Worm (Caenorhabditis elegans) whole organism, early embryonic: Measurements from ENCODE around the gene fat-2.

Experiments used
- B0310.2 ChIP-seq: sonication (generic microtip); optimal IDR thresholded peaks from 2 replicates; lab custom pipeline; 2016; ENCODE audit warnings: mild to moderate bottlenecking, missing genetic modification characterization, missing compliant biosample characterization
- F13C5.2 ChIP-seq: sonication (generic microtip); optimal IDR thresholded peaks from 2 replicates; lab custom pipeline; 2017; ENCODE audit warnings: mild to moderate bottlenecking, missing genetic modification characterization, inconsistent platforms, missing compliant biosample characterization
- aly-1 ChIP-seq: sonication (generic microtip); optimal IDR thresholded peaks from 2 replicates; lab custom pipeline; 2016; ENCODE audit warnings: missing genetic modification characterization, missing compliant biosample characterization
- ama-1 ChIP-seq: fragments of 150-350 bp; optimal IDR thresholded peaks from 2 replicates; lab custom pipeline; 2014
- ceh-13 ChIP-seq: fragments of 200-800 bp; sonication (Bioruptor generic); optimal IDR thresholded peaks from 2 replicates; lab custom pipeline; 2018; ENCODE audit warnings: mild to moderate bottlenecking, missing genetic modification characterization, missing compliant biosample characterization
- ceh-36 ChIP-seq: sonication (generic microtip); optimal IDR thresholded peaks from 2 replicates; lab custom pipeline; 2016; ENCODE audit warnings: missing genetic modification characterization, inconsistent platforms, missing compliant biosample characterization
- ets-7 ChIP-seq: sonication (generic microtip); optimal IDR thresholded peaks from 2 replicates; lab custom pipeline; 2016; ENCODE audit warnings: missing genotype, missing genetic modification characterization, missing compliant biosample characterization
- flt-1 ChIP-seq: fragments of 200-800 bp; sonication (Bioruptor generic); IDR thresholded peaks from 2 replicates; pipeline ENCODE4 v1.3.6; 2022; ENCODE audit warnings: missing genetic modification characterization, missing compliant biosample characterization
- hmbx-1 ChIP-seq: sonication (generic microtip); optimal IDR thresholded peaks from 2 replicates; lab custom pipeline; 2016; ENCODE audit warnings: mild to moderate bottlenecking, missing genetic modification characterization, missing compliant biosample characterization
- hmg-4 ChIP-seq: fragments of 200-800 bp; sonication (Bioruptor generic); optimal IDR thresholded peaks from 2 replicates; lab custom pipeline; 2018; ENCODE audit warnings: mild to moderate bottlenecking, missing genetic modification characterization, missing compliant biosample characterization
- hnd-1 ChIP-seq: sonication (generic microtip); optimal IDR thresholded peaks from 2 replicates; lab custom pipeline; 2016; ENCODE audit warnings: missing genetic modification characterization, missing compliant biosample characterization
- pes-1 ChIP-seq: fragments of 200-800 bp; sonication (Bioruptor generic); IDR thresholded peaks from 2 replicates; pipeline ENCODE4 v1.3.6; 2022; ENCODE audit warnings: missing genetic modification reagents, missing genetic modification characterization, missing compliant biosample characterization
- scrt-1 ChIP-seq: fragments of 200-800 bp; sonication (Bioruptor generic); IDR thresholded peaks from 2 replicates; pipeline ENCODE4 v1.3.6; 2022; ENCODE audit warnings: missing genetic modification characterization, missing compliant biosample characterization
- sea-1 ChIP-seq: fragments of 200-800 bp; sonication (Bioruptor generic); conservative IDR thresholded peaks from 2 replicates; pipeline ENCODE4 v1.3.6; 2022; ENCODE audit warnings: missing genetic modification characterization, missing compliant biosample characterization
- tbx-11 ChIP-seq: fragments of 200-800 bp; sonication (Bioruptor generic); IDR thresholded peaks from 2 replicates; pipeline ENCODE4 v1.3.6; 2022; ENCODE audit warnings: missing genetic modification characterization, missing compliant biosample characterization
- tbx-37 ChIP-seq: fragments of 200-800 bp; sonication (Bioruptor generic); conservative IDR thresholded peaks from 2 replicates; pipeline ENCODE4 v1.3.6; 2022; ENCODE audit warnings: missing genetic modification reagents, missing genetic modification characterization, missing compliant biosample characterization
- tra-4 ChIP-seq: sonication (generic microtip); optimal IDR thresholded peaks from 2 replicates; lab custom pipeline; 2017; ENCODE audit warnings: missing genetic modification characterization, missing compliant biosample characterization

The fat-2 gene

DNA sequence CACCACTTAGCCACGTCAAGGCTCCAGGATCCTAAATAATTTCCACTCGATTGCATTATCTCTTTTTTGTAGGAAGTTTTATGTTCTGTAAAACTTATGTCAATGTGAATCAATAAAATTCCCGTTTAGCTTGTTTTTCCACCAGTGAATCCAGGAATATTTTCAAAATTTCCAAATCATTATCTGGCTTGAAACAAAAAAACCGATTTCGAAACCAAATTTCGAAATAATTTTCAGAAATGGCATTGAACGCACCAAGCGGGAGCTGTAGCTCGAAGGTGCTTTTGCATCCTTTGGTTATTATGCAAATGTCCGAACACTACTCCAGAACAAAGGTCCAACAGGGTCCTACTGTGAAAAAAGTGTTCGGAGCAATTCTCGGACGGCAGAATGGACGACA lies 23.1 kb upstream of the fat-2 start, which contains the start of gene csn-6:
csn-6 (plus strand) TSS at position 234 of the 400 bp plus-strand sequence.
- no peak for TF ChIP-seq sea-1
- TF ChIP-seq ets-7, result no peak
- TF ChIP-seq aly-1 (tag; lab: Kevin White, UChicago), result no peak
- no peak for TF ChIP-seq tbx-37 (GFP tag; lab: Robert Waterston, UW)
- no peak for TF ChIP-seq flt-1
- TF ChIP-seq hnd-1 (tag; lab: Kevin White, UChicago), result no peak
- TF ChIP-seq tra-4 (tag; lab: Kevin White, UChicago), result no peak
- no peak for TF ChIP-seq ceh-36 (tag; lab: Kevin White, UChicago)
- TF ChIP-seq B0310.2 (tag; lab: Kevin White, UChicago), result no peak

DNA sequence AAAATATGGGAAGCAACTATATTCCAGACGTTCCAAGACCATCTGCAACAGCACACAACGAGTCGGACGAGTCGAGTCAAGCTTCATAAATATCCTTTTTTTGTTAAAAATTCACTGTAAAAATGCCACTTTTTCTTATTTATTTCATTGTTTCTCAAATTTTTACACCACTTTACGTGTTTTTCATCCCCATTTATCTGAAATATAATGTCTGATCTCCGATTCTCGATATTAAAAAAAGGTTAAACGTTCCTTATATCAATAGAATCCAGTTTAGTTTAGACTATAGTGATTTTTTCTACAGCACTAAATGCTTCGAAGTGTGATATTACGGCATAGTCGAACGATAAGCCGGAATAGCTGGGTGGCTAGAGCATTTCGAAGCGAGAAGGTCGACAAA lies 20.2 kb upstream of the fat-2 start, which contains the start of gene Y67H2A.7:
Y67H2A.7 (plus strand) TSS at position 301 of the 400 bp plus-strand sequence.
- no peak for TF ChIP-seq hnd-1 (tag; lab: Kevin White, UChicago)
- no peak for TF ChIP-seq flt-1

ce11 chrIV:13304786-13305185 lies 18.9 kb upstream of the fat-2 start:
- TF ChIP-seq hnd-1 (tag; lab: Kevin White, UChicago), result no peak
- TF ChIP-seq pes-1, result no peak
- no peak for TF ChIP-seq ceh-13 (GFP tag; lab: Kevin White, UChicago)
- TF ChIP-seq tbx-37 (GFP tag; lab: Robert Waterston, UW), result no peak
- no peak for TF ChIP-seq ets-7
- TF ChIP-seq aly-1 (tag; lab: Kevin White, UChicago), result no peak
- no peak for TF ChIP-seq tra-4 (tag; lab: Kevin White, UChicago)
- no peak for TF ChIP-seq hmbx-1 (tag; lab: Kevin White, UChicago)
- no peak for TF ChIP-seq B0310.2 (tag; lab: Kevin White, UChicago)
- TF ChIP-seq ceh-36 (tag; lab: Kevin White, UChicago), result no peak

DNA sequence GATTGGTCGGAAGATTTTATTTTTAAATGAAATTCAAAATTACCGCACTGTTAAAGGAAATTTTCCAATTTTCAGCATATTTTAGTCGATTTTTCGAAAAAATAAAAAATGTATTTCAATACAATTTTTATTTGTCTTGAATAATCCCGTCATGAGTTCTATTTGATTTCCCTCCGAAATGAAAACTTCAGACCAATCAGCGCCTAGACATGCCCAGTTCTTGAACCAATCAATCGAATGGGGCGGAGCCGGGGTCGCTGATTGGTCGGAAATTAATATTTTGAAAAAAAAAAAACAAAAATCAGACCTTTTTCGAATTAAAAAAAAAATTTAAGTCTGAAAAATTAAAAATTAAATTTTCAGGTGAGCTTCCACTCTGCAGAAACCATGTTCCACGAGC lies 14.0 kb upstream of the fat-2 start:
- no peak for TF ChIP-seq scrt-1 (GFP tag; lab: Robert Waterston, UW)
- TF ChIP-seq tbx-11 (GFP tag; lab: Robert Waterston, UW), result no peak
- TF ChIP-seq ceh-13 (GFP tag; lab: Kevin White, UChicago), result no peak
- TF ChIP-seq F13C5.2 (tag; lab: Kevin White, UChicago), result no peak
- TF ChIP-seq hmbx-1 (tag; lab: Kevin White, UChicago), result no peak
- no peak for TF ChIP-seq ama-1 (lab: Kevin White, UChicago)
- TF ChIP-seq hnd-1 (tag; lab: Kevin White, UChicago), result no peak
- TF ChIP-seq B0310.2 (tag; lab: Kevin White, UChicago), result no peak
- TF ChIP-seq ceh-36 (tag; lab: Kevin White, UChicago), result no peak
- TF ChIP-seq pes-1, result no peak
- TF ChIP-seq hmg-4 (GFP tag; lab: Kevin White, UChicago), result no peak
- no peak for TF ChIP-seq aly-1 (tag; lab: Kevin White, UChicago)
- no peak for TF ChIP-seq sea-1
- no peak for TF ChIP-seq tra-4 (tag; lab: Kevin White, UChicago)
- no peak for TF ChIP-seq tbx-37 (GFP tag; lab: Robert Waterston, UW)
- TF ChIP-seq ets-7, result no peak
- TF ChIP-seq flt-1, result no peak

DNA sequence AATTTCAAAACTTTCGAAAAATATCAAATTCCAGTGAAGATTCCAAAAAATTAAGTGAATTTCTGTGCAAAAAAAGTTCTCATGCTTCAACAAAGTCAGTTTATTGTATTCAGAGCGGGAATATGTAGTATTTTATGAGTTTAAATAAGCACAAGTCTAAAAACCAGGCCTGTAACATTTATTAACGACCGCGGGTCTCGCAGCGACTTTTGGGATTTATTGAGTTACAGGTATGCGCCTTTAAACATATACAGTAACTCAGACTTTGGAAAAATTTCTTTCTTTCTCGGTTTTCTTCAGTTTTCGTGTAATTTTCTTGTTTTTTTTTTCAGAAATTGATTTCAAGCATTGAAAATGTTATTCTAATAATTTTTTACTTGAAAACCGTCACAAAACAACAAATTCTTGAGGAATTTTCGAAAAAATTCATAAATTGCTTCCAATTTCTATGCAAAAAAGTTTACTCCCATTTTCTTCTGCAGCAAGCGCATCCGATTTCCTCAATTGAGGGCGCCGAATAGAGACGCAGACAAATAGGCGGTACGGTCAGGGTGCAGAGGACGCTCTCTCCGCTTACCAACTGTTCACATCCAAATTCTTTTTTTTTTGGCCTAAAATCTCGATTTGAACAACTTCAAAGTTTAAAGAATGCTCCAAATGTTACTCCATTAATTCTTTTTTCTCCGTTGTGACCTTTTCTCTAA lies 12.2 kb upstream of the fat-2 start:
- TF ChIP-seq ets-7, result no peak
- TF ChIP-seq hnd-1 (tag; lab: Kevin White, UChicago), result no peak
- no peak for TF ChIP-seq B0310.2 (tag; lab: Kevin White, UChicago)
- no peak for TF ChIP-seq scrt-1 (GFP tag; lab: Robert Waterston, UW)
- TF ChIP-seq F13C5.2 (tag; lab: Kevin White, UChicago), result no peak
- TF ChIP-seq sea-1, result no peak
- no peak for TF ChIP-seq hmbx-1 (tag; lab: Kevin White, UChicago)
- TF ChIP-seq ceh-36 (tag; lab: Kevin White, UChicago), result no peak
- no peak for TF ChIP-seq ama-1 (lab: Kevin White, UChicago)
- TF ChIP-seq hmg-4 (GFP tag; lab: Kevin White, UChicago), result no peak
- no peak for TF ChIP-seq pes-1
- TF ChIP-seq aly-1 (tag; lab: Kevin White, UChicago), result no peak
- no peak for TF ChIP-seq tra-4 (tag; lab: Kevin White, UChicago)
- no peak for TF ChIP-seq tbx-11 (GFP tag; lab: Robert Waterston, UW)
- no peak for TF ChIP-seq tbx-37 (GFP tag; lab: Robert Waterston, UW)
- no peak for TF ChIP-seq flt-1
- no peak for TF ChIP-seq ceh-13 (GFP tag; lab: Kevin White, UChicago)

DNA sequence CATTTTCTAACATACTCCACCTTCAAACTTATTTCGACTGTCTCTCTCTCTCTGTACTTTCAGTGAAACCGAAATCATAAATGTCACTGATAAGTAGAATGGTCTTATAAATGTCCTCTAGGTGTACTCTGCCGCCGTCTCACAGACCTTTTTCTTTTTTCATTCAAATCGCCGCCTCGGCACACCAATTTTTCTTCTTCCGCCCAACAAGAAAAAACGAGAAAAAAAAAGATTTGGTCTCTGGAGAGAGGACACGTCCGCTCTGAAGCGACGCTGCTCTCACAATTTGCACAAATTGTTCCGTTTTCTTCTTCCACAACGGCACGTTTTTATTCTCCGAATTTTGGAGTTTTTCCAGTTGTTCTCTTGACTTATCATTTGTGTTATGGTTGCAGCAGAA lies 10.5 kb upstream of the fat-2 start:
- TF ChIP-seq ama-1 (lab: Kevin White, UChicago), result no peak

DNA sequence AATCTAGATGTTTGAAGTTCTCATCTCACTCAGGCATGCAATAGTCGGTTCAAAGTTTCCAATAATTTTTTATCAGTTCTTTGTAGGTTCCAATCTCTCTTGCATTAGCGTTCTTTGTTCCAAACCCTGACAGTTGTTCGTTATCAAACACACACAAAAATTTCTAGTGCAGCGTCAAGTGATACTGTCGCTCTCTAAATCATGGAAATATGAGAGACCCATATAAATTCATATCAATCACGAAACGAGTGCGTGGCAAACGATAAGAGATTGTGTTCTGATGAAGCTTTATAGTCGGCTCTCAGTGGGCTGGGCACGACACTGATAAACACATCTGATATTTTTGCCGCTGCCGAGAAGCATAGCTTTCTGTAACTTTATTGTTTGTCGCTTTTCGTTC lies 9.5 kb upstream of the fat-2 start:
- TF ChIP-seq B0310.2 (tag; lab: Kevin White, UChicago) (no peak), tra-4 (tag; lab: Kevin White, UChicago) (no peak), hnd-1 (tag; lab: Kevin White, UChicago) (no peak), hmbx-1 (tag; lab: Kevin White, UChicago) (no peak), tbx-11 (GFP tag; lab: Robert Waterston, UW) (no peak), scrt-1 (GFP tag; lab: Robert Waterston, UW) (no peak), ets-7 (no peak), aly-1 (tag; lab: Kevin White, UChicago) (no peak), ceh-36 (tag; lab: Kevin White, UChicago) (no peak), flt-1 (no peak), pes-1 (no peak), F13C5.2 (tag; lab: Kevin White, UChicago) (no peak), ceh-13 (GFP tag; lab: Kevin White, UChicago) (no peak), sea-1 (no peak), ama-1 (lab: Kevin White, UChicago) (no peak), hmg-4 (GFP tag; lab: Kevin White, UChicago) (no peak), tbx-37 (GFP tag; lab: Robert Waterston, UW) (no peak)
